Fruit fly (Drosophila melanogaster): Measurements from ENCODE around the gene Prp6.

Gene Prp6

DNA sequence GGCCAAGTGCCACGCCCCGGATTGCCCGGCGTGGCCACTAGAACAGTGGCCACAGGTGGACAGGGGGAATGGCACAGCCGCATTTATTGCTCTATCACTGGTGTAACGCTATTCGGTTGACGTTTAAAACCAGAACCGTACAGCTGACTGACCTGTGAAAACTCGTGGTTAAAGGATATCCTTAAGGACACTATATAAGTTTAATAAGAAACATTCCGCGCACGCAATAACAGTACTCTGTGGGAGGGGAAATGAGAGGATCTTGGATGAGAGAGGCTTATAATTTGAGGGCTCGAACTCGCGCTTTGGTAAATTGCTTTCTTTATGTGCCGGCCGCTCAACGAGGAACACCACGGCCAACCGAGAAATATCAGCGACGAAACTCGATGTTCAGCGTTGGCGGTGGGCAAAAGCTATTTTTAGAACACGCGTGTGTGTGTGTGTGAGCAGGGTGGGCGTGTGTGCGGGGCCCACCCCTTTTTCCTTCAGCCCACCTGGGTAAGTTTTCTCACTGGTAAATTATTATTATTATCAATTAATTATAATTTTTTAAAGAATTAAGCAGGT is 8.8 kb upstream of the Prp6 start (continued):
- no peak for TF ChIP-seq lov (optimal IDR thresholded peaks at IDR 0.05)
- no peak for TF ChIP-seq lov (GFP tag; IDR thresholded peaks at IDR 0.05)
- TF ChIP-seq pros (GFP tag; optimal IDR thresholded peaks at IDR 0.05) = peak; percentile 8
- TF ChIP-seq CG9437 (GFP tag; optimal IDR thresholded peaks at IDR 0.05) = no peak
- no peak for TF ChIP-seq CG6765 (GFP tag; optimal IDR thresholded peaks at IDR 0.05)
- no peak for TF ChIP-seq fd102C (GFP tag; optimal IDR thresholded peaks at IDR 0.05)
- TF ChIP-seq az2 (GFP tag; optimal IDR thresholded peaks at IDR 0.05) = no peak
- TF ChIP-seq Ssrp (tag; optimal IDR thresholded peaks at IDR 0.05) = no peak
- TF ChIP-seq da (GFP tag; optimal IDR thresholded peaks at IDR 0.05) = no peak
- TF ChIP-seq CG10267 (tag; optimal IDR thresholded peaks at IDR 0.05) = no peak
- no peak for TF ChIP-seq Lpt (GFP tag; optimal IDR thresholded peaks at IDR 0.05)
- TF ChIP-seq CG9817 (tag; optimal IDR thresholded peaks at IDR 0.05) = no peak
- TF ChIP-seq psq (GFP tag; optimal IDR thresholded peaks at IDR 0.05) = no peak
- no peak for TF ChIP-seq row (GFP tag; IDR thresholded peaks at IDR 0.05)
- TF ChIP-seq CG12071 (GFP tag; optimal IDR thresholded peaks at IDR 0.05) = no peak
- no peak for TF ChIP-seq pita (GFP tag; optimal IDR thresholded peaks at IDR 0.05)
- TF ChIP-seq ci (GFP tag; IDR thresholded peaks at IDR 0.05) = peak; percentile 23; the same call in 1 of the 3 replicates
- no peak for TF ChIP-seq gem (tag; optimal IDR thresholded peaks at IDR 0.05)
- TF ChIP-seq CG10959 (GFP tag; IDR thresholded peaks at IDR 0.05) = no peak
- peak; percentile 70 for TF ChIP-seq Med (GFP tag)
- TF ChIP-seq B-H2 (GFP tag; optimal IDR thresholded peaks at IDR 0.05) = no peak
- TF ChIP-seq pzg (GFP tag; optimal IDR thresholded peaks at IDR 0.05) = no peak
- peak; percentile 40 for TF ChIP-seq kni (GFP tag; optimal IDR thresholded peaks at IDR 0.05)
- no peak for TF ChIP-seq CG8089 (GFP tag; optimal IDR thresholded peaks at IDR 0.05)
- no peak for TF ChIP-seq CG13287 (GFP tag; IDR thresholded peaks at IDR 0.05; ENCODE audit: partially characterized antibody)
- no peak for TF ChIP-seq CG2889 (GFP tag; IDR thresholded peaks at IDR 0.05)
- TF ChIP-seq CG8290 (GFP tag; optimal IDR thresholded peaks at IDR 0.05) = no peak
- TF ChIP-seq CG8290 (tag; optimal IDR thresholded peaks at IDR 0.05) = peak in 1 of 2 experiments; percentile 34
- TF ChIP-seq CG6254 (GFP tag; optimal IDR thresholded peaks at IDR 0.05) = peak; percentile 13
- TF ChIP-seq CG31224 (GFP tag; IDR thresholded peaks at IDR 0.05) = no peak
- TF ChIP-seq nerfin-2 (GFP tag; IDR thresholded peaks at IDR 0.05; ENCODE audit: partially characterized antibody) = peak; percentile 52; the same call in 1 of the 2 replicates
- no peak for TF ChIP-seq ap (GFP tag; IDR thresholded peaks at IDR 0.05)
- TF ChIP-seq CG8281 (tag; optimal IDR thresholded peaks at IDR 0.05) = no peak
- no peak for TF ChIP-seq ham (GFP tag; IDR thresholded peaks at IDR 0.05)
- no peak for TF ChIP-seq gro (GFP tag; optimal IDR thresholded peaks at IDR 0.05)
- no peak for TF ChIP-seq CG18764 (GFP tag; optimal IDR thresholded peaks at IDR 0.05)
- no peak for TF ChIP-seq ken (GFP tag; IDR thresholded peaks at IDR 0.05)
- TF ChIP-seq ac (GFP tag; optimal IDR thresholded peaks at IDR 0.05) = no peak
- TF ChIP-seq chinmo (GFP tag; IDR thresholded peaks at IDR 0.05; ENCODE audit: partially characterized antibody) = peak; percentile 58; the same call in 1 of the 4 replicates
- no peak for TF ChIP-seq CG4730 (GFP tag; IDR thresholded peaks at IDR 0.05)
- no peak for TF ChIP-seq mirr (GFP tag; optimal IDR thresholded peaks at IDR 0.05)
- peak; percentile 40 for TF ChIP-seq CG12769 (tag; optimal IDR thresholded peaks at IDR 0.05)
- no peak for TF ChIP-seq CG17829 (tag; optimal IDR thresholded peaks at IDR 0.05)
- TF ChIP-seq tna (GFP tag; IDR thresholded peaks at IDR 0.05; ENCODE audit: partially characterized antibody) = 0 out of 2 replicates have a peak, but pooled peaks have one; percentile 47
- TF ChIP-seq CG3726 (GFP tag; IDR thresholded peaks at IDR 0.05) = no peak
- TF ChIP-seq CG18476 (GFP tag; optimal IDR thresholded peaks at IDR 0.05) = no peak
- TF ChIP-seq pan (optimal IDR thresholded peaks at IDR 0.05) = no peak
- TF ChIP-seq pan (GFP tag; optimal IDR thresholded peaks at IDR 0.05 in 1 of 2, IDR thresholded peaks at IDR 0.05 in 1 of 2) = no peak
- no peak for TF ChIP-seq unpg (GFP tag; optimal IDR thresholded peaks at IDR 0.05)
- no peak for TF ChIP-seq dimm (GFP tag; IDR thresholded peaks at IDR 0.05)
- no peak for TF ChIP-seq sd (tag; optimal IDR thresholded peaks at IDR 0.05)

Measured in whole organism, embryonic.